Fruit fly (Drosophila melanogaster): ENCODE results near the gene csw.

csw gene

dm6 chrX:2083678-2084162 is 10.3 kb upstream of the csw start (continued):
- TF ChIP-seq HLH4C (GFP tag; IDR thresholded peaks at IDR 0.05; ENCODE audit: partially characterized antibody) = no peak; the same call in 2 of the 3 replicates
- TF ChIP-seq CG6791 (GFP tag; IDR thresholded peaks at IDR 0.05; ENCODE audit: partially characterized antibody) = 0 out of 3 replicates have a peak, but pooled peaks have one; percentile 24
- no peak for TF ChIP-seq CG34376 (GFP tag; optimal IDR thresholded peaks at IDR 0.05)
- peak; percentile 57 for TF ChIP-seq CG17186 (GFP tag; optimal IDR thresholded peaks at IDR 0.05)
- TF ChIP-seq stwl (tag; optimal IDR thresholded peaks at IDR 0.05) = no peak
- TF ChIP-seq CG13424 (tag; optimal IDR thresholded peaks at IDR 0.05) = peak; percentile 73
- 0 out of 3 replicates have a peak, but pooled peaks have one; percentile 15 for TF ChIP-seq z (GFP tag; IDR thresholded peaks at IDR 0.05)
- peak; percentile 39 for TF ChIP-seq CG13287 (GFP tag; IDR thresholded peaks at IDR 0.05; ENCODE audit: partially characterized antibody)
- TF ChIP-seq Ada2b (GFP tag; IDR thresholded peaks at IDR 0.05) = peak; percentile 77
- TF ChIP-seq CG10267 (tag; optimal IDR thresholded peaks at IDR 0.05) = peak; percentile 64
- TF ChIP-seq nerfin-2 (GFP tag; IDR thresholded peaks at IDR 0.05; ENCODE audit: partially characterized antibody) = no peak
- peak; percentile 63 for TF ChIP-seq odd (GFP tag; optimal IDR thresholded peaks at IDR 0.05)
- TF ChIP-seq H15 (GFP tag; IDR thresholded peaks at IDR 0.05) = peak; percentile 87
- TF ChIP-seq Hmr (GFP tag; optimal IDR thresholded peaks at IDR 0.05) = peak; percentile 77
- peak; percentile 45; the same call in 1 of the 3 replicates for TF ChIP-seq CG2199 (GFP tag; IDR thresholded peaks at IDR 0.05)
- TF ChIP-seq lilli (GFP tag; optimal IDR thresholded peaks at IDR 0.05) = peak; percentile 81
- no peak for TF ChIP-seq lov (optimal IDR thresholded peaks at IDR 0.05)
- TF ChIP-seq lov (GFP tag; IDR thresholded peaks at IDR 0.05) = peak; percentile 84; the same call in 1 of the 3 replicates
- peak; percentile 56 for TF ChIP-seq Fer3 (tag; optimal IDR thresholded peaks at IDR 0.05)
- TF ChIP-seq HLH3B (GFP tag; IDR thresholded peaks at IDR 0.05) = peak; percentile 85
- 0 out of 2 replicates have a peak, but pooled peaks have one; percentile 48 for TF ChIP-seq cas (GFP tag; IDR thresholded peaks at IDR 0.05)
- TF ChIP-seq CG15479 (GFP tag; optimal IDR thresholded peaks at IDR 0.05) = no peak
- TF ChIP-seq Gsc (GFP tag; IDR thresholded peaks at IDR 0.05) = peak; percentile 48; the same call in 1 of the 2 replicates
- peak; percentile 85 for TF ChIP-seq CG8089 (GFP tag; optimal IDR thresholded peaks at IDR 0.05)
- no peak for TF ChIP-seq br (optimal IDR thresholded peaks at IDR 0.05)
- peak; percentile 34 for TF ChIP-seq CG8359 (GFP tag; optimal IDR thresholded peaks at IDR 0.05; ENCODE audit: borderline replicate concordance)
- peak; percentile 63; the same call in 1 of the 2 replicates for TF ChIP-seq CG31224 (GFP tag; IDR thresholded peaks at IDR 0.05)
- TF ChIP-seq h (optimal IDR thresholded peaks at IDR 0.05) = no peak
- TF ChIP-seq pnt (GFP tag; optimal IDR thresholded peaks at IDR 0.05) = peak; percentile 80
- TF ChIP-seq CG4328 (GFP tag; optimal IDR thresholded peaks at IDR 0.05) = peak; percentile 8
- peak; percentile 89 for TF ChIP-seq dysf (GFP tag; IDR thresholded peaks at IDR 0.05)
- TF ChIP-seq psq (GFP tag; optimal IDR thresholded peaks at IDR 0.05) = peak; percentile 40
- peak; percentile 17 for TF ChIP-seq sqz (GFP tag; optimal IDR thresholded peaks at IDR 0.05)
- peak; percentile 68 for TF ChIP-seq Myb (GFP tag; optimal IDR thresholded peaks at IDR 0.05)
- TF ChIP-seq CG15011 (GFP tag; optimal IDR thresholded peaks at IDR 0.05) = peak; percentile 34
- TF ChIP-seq caup (GFP tag; optimal IDR thresholded peaks at IDR 0.05; ENCODE audit: severe bottlenecking) = peak; percentile 65
- peak; percentile 46; the same call in 1 of the 2 replicates for TF ChIP-seq sim (GFP tag; IDR thresholded peaks at IDR 0.05)
- peak; percentile 41 for TF ChIP-seq pros (GFP tag; optimal IDR thresholded peaks at IDR 0.05)
- TF ChIP-seq bsh (GFP tag; optimal IDR thresholded peaks at IDR 0.05) = peak; percentile 83 to 88
- no peak for TF ChIP-seq mld (GFP tag; IDR thresholded peaks at IDR 0.05; ENCODE audit: partially characterized antibody)
- no peak for TF ChIP-seq CG7963 (GFP tag; IDR thresholded peaks at IDR 0.05; ENCODE audit: partially characterized antibody)
- peak; percentile 75 for TF ChIP-seq tap (tag; optimal IDR thresholded peaks at IDR 0.05)
- peak in 1 of 2 experiments; percentile 38 for TF ChIP-seq crp (GFP tag; optimal IDR thresholded peaks at IDR 0.05)
- TF ChIP-seq al (GFP tag; IDR thresholded peaks at IDR 0.05) = peak; percentile 64
- peak; percentile 89 for TF ChIP-seq CG2875 (GFP tag; optimal IDR thresholded peaks at IDR 0.05)
- TF ChIP-seq trem (tag; optimal IDR thresholded peaks at IDR 0.05) = peak; percentile 49
- peak; percentile 46 for TF ChIP-seq fu2 (GFP tag; optimal IDR thresholded peaks at IDR 0.05)
- TF ChIP-seq NK7.1 (GFP tag; optimal IDR thresholded peaks at IDR 0.05) = peak; percentile 77
- peak; percentile 73 for TF ChIP-seq CG6254 (GFP tag; optimal IDR thresholded peaks at IDR 0.05)

Data from whole organism, embryonic.